Worm (Caenorhabditis elegans) whole organism, mixed stage, embryonic: ENCODE results near the gene ZK218.1.

Experiments
- M03D4.4 ChIP-seq: sonication (generic microtip); optimal IDR thresholded peaks from 2 replicates; lab custom pipeline; 2017; ENCODE audit warnings: mild to moderate bottlenecking, missing genetic modification characterization, missing compliant biosample characterization
- bed-3 ChIP-seq: fragments of 200-800 bp; sonication (Bioruptor generic); optimal IDR thresholded peaks from 3 replicates; lab custom pipeline; 2018; ENCODE audit warnings: mild to moderate bottlenecking, missing genetic modification characterization, moderate library complexity, missing compliant biosample characterization
- blmp-1 ChIP-seq: fragments of 150-350 bp; optimal IDR thresholded peaks from 2 replicates; lab custom pipeline; 2014; ENCODE audit warnings: missing biosample characterization, missing genetic modification characterization
- ceh-39 ChIP-seq: fragments of 150-350 bp; optimal IDR thresholded peaks from 2 replicates; lab custom pipeline; 2014; ENCODE audit warnings: missing biosample characterization, missing genetic modification characterization
- ceh-43 ChIP-seq: fragments of 200-800 bp; sonication (Bioruptor generic); optimal IDR thresholded peaks from 2 replicates; lab custom pipeline; 2018; ENCODE audit warnings: mild to moderate bottlenecking, missing genetic modification characterization, moderate library complexity, missing compliant biosample characterization
- ceh-83 ChIP-seq: fragments of 200-800 bp; sonication (Bioruptor generic); optimal IDR thresholded peaks from 2 replicates; lab custom pipeline; 2018; ENCODE audit warnings: mild to moderate bottlenecking, missing genetic modification characterization, missing compliant biosample characterization
- ces-1 ChIP-seq: fragments of 150-350 bp; optimal IDR thresholded peaks from 2 replicates; lab custom pipeline; 2014; ENCODE audit warnings: missing biosample characterization, missing genetic modification reagents, missing genetic modification characterization
- drap-1 ChIP-seq: fragments of 200-800 bp; sonication (Bioruptor generic); optimal IDR thresholded peaks from 3 replicates; lab custom pipeline; 2018; ENCODE audit warnings: mild to moderate bottlenecking, missing genetic modification characterization, missing compliant biosample characterization
- elt-1 ChIP-seq: sonication (generic microtip); optimal IDR thresholded peaks from 2 replicates; lab custom pipeline; 2017; ENCODE audit warnings: missing genetic modification characterization, mild to moderate bottlenecking, missing compliant biosample characterization, antibody characterized with exemption, moderate library complexity, borderline replicate concordance; ENCODE audit not compliant: insufficient read depth
- elt-3 ChIP-seq: fragments of 150-350 bp; optimal IDR thresholded peaks from 2 replicates; lab custom pipeline; 2014; ENCODE audit warnings: missing biosample characterization, missing genetic modification characterization
- flh-1 ChIP-seq: fragments of 200-800 bp; sonication (Bioruptor generic); optimal IDR thresholded peaks from 2 replicates; lab custom pipeline; 2018; ENCODE audit warnings: mild to moderate bottlenecking, missing genetic modification characterization, moderate library complexity, missing compliant biosample characterization
- ham-2 ChIP-seq: fragments of 200-800 bp; sonication (Bioruptor generic); optimal IDR thresholded peaks from 2 replicates; lab custom pipeline; 2018; ENCODE audit warnings: mild to moderate bottlenecking, missing genetic modification characterization, missing compliant biosample characterization
- hlh-1 ChIP-seq: fragments of 150-350 bp; optimal IDR thresholded peaks from 2 replicates; lab custom pipeline; 2014; ENCODE audit warnings: missing biosample characterization, missing genetic modification reagents, missing genetic modification characterization
- lin-13 ChIP-seq: fragments of 150-350 bp; optimal IDR thresholded peaks from 2 replicates; lab custom pipeline; 2014; ENCODE audit warnings: missing biosample characterization, missing genetic modification characterization
- lsy-2 ChIP-seq: fragments of 150-350 bp; optimal IDR thresholded peaks from 2 replicates; lab custom pipeline; 2014; ENCODE audit warnings: missing biosample characterization, missing genetic modification characterization
- mab-5 ChIP-seq: fragments of 150-350 bp; optimal IDR thresholded peaks from 2 replicates; lab custom pipeline; 2014; ENCODE audit warnings: missing biosample characterization, missing genetic modification characterization
- mep-1 ChIP-seq: fragments of 150-350 bp; optimal IDR thresholded peaks from 2 replicates; lab custom pipeline; 2017; ENCODE audit warnings: missing biosample characterization, missing genetic modification reagents, missing genetic modification characterization, inconsistent platforms
- mls-2 ChIP-seq: sonication (generic microtip); optimal IDR thresholded peaks from 2 replicates; lab custom pipeline; 2016; ENCODE audit warnings: mild to moderate bottlenecking, missing genetic modification characterization, moderate library complexity, missing compliant biosample characterization
- nhr-12 ChIP-seq: fragments of 150-350 bp; optimal IDR thresholded peaks from 2 replicates; lab custom pipeline; 2014; ENCODE audit warnings: missing biosample characterization, missing genetic modification characterization
- nhr-2 ChIP-seq: fragments of 150-350 bp; optimal IDR thresholded peaks from 2 replicates; lab custom pipeline; 2014; ENCODE audit warnings: missing biosample characterization, missing genetic modification characterization
- nhr-237 ChIP-seq: fragments of 150-350 bp; optimal IDR thresholded peaks from 2 replicates; lab custom pipeline; 2014; ENCODE audit warnings: missing biosample characterization, missing genetic modification characterization
- nhr-28 ChIP-seq: fragments of 150-350 bp; optimal IDR thresholded peaks from 2 replicates; lab custom pipeline; 2014; ENCODE audit warnings: missing biosample characterization, missing genetic modification characterization
- sem-2 ChIP-seq: fragments of 200-800 bp; sonication (Bioruptor generic); optimal IDR thresholded peaks from 2 replicates; lab custom pipeline; 2018; ENCODE audit warnings: mild to moderate bottlenecking, missing genetic modification characterization, missing compliant biosample characterization
- snpc-4 ChIP-seq: fragments of 150-350 bp; optimal IDR thresholded peaks from 2 replicates; lab custom pipeline; 2014; ENCODE audit warnings: missing biosample characterization, missing genetic modification characterization
- sptf-1 ChIP-seq: sonication (generic microtip); optimal IDR thresholded peaks from 2 replicates; lab custom pipeline; 2017; ENCODE audit warnings: mild to moderate bottlenecking, missing genetic modification characterization, moderate library complexity, missing compliant biosample characterization
- tbx-8 ChIP-seq: fragments of 200-800 bp; sonication (Bioruptor generic); optimal IDR thresholded peaks from 2 replicates; lab custom pipeline; 2018; ENCODE audit warnings: mild to moderate bottlenecking, missing genetic modification characterization, moderate library complexity, missing compliant biosample characterization
- unc-120 ChIP-seq: sonication (generic microtip); optimal IDR thresholded peaks from 2 replicates; lab custom pipeline; 2017; ENCODE audit warnings: missing genetic modification characterization, missing compliant biosample characterization; ENCODE audit not compliant: poor library complexity, severe bottlenecking
- unc-39 ChIP-seq: fragments of 150-350 bp; optimal IDR thresholded peaks from 2 replicates; lab custom pipeline; 2014; ENCODE audit warnings: missing biosample characterization, missing genetic modification characterization
- unc-62 ChIP-seq: fragments of 150-350 bp; optimal IDR thresholded peaks from 2 replicates; lab custom pipeline; 2014; ENCODE audit warnings: missing biosample characterization, missing genetic modification reagents, missing genetic modification characterization
- zip-8 ChIP-seq: fragments of 150-350 bp; optimal IDR thresholded peaks from 2 replicates; lab custom pipeline; 2014; ENCODE audit warnings: missing biosample characterization, missing genetic modification characterization
- ztf-11 ChIP-seq: fragments of 150-350 bp; optimal IDR thresholded peaks from 2 replicates; lab custom pipeline; 2014; ENCODE audit warnings: missing biosample characterization, missing genetic modification characterization

Gene ZK218.1

ce11 chrV:17092262-17092661 lies at the start of gene ZK218.1:
TSS of gene ZK218.1 (plus strand) at chrV:17092562.
- TF ChIP-seq drap-1 (no peak), sptf-1 (tag; lab: Kevin White, UChicago) (no peak), nhr-12 (tag; lab: Kevin White, UChicago) (no peak), nhr-2 (tag; lab: Kevin White, UChicago) (no peak), unc-120 (tag; lab: Kevin White, UChicago) (no peak), snpc-4 (tag; lab: Kevin White, UChicago) (no peak), ceh-83 (GFP tag; lab: Kevin White, UChicago) (no peak), unc-39 (tag; lab: Kevin White, UChicago) (no peak), bed-3 (GFP tag; lab: Kevin White, UChicago) (no peak), elt-1 (tag; lab: Kevin White, UChicago) (no peak), flh-1 (GFP tag; lab: Kevin White, UChicago) (no peak), tbx-8 (GFP tag; lab: Kevin White, UChicago) (no peak), ces-1 (GFP tag; lab: Kevin White, UChicago) (no peak), mab-5 (tag; lab: Kevin White, UChicago) (no peak)
- TF ChIP-seq, all 35 proteins: peak for 0

ce11 chrV:17044500-17044899 lies 47.9 kb upstream of the ZK218.1 start, which contains the start of gene F28B1.2:
TSS of gene F28B1.2 (plus strand) at chrV:17044800.
- TF ChIP-seq lsy-2 (tag; lab: Kevin White, UChicago) (no peak), blmp-1 (tag; lab: Kevin White, UChicago) (no peak)

- TF ChIP-seq nhr-28 (no peak), zip-8 (tag; lab: Kevin White, UChicago) (no peak), ham-2 (GFP tag; lab: Kevin White, UChicago) (no peak), lsy-2 (tag; lab: Kevin White, UChicago) (no peak)
- TF ChIP-seq, all 35 proteins: peak for 0
Measured at ce11 chrV:17059987-17060386, 32.4 kb upstream of the ZK218.1 start, which contains the start of gene sri-66. TSS of gene sri-66 (plus strand) at chrV:17060287.

ce11 chrV:17061585-17061984 lies 30.8 kb upstream of the ZK218.1 start, which contains the start of gene F28B1.9:
TSS of gene F28B1.9 (plus strand) at chrV:17061885.
- TF ChIP-seq sem-2 (GFP tag; lab: Kevin White, UChicago) (no peak), tbx-8 (GFP tag; lab: Kevin White, UChicago) (no peak), bed-3 (GFP tag; lab: Kevin White, UChicago) (no peak)

- no peak for TF ChIP-seq unc-120 (tag; lab: Kevin White, UChicago)
- TF ChIP-seq nhr-12 (tag; lab: Kevin White, UChicago), result no peak
- TF ChIP-seq unc-39 (tag; lab: Kevin White, UChicago), result no peak
- no peak for TF ChIP-seq ceh-39 (tag; lab: Kevin White, UChicago)
- no peak for TF ChIP-seq M03D4.4 (tag; lab: Kevin White, UChicago)
- TF ChIP-seq mep-1 (tag; lab: Kevin White, UChicago), result no peak
- TF ChIP-seq bed-3 (GFP tag; lab: Kevin White, UChicago), result no peak
- no peak for TF ChIP-seq hlh-1 (tag; lab: Kevin White, UChicago)
- TF ChIP-seq flh-1 (GFP tag; lab: Kevin White, UChicago), result no peak
- no peak for TF ChIP-seq ztf-11 (tag; lab: Kevin White, UChicago)
- no peak for TF ChIP-seq snpc-4 (tag; lab: Kevin White, UChicago)
- no peak for TF ChIP-seq sptf-1 (tag; lab: Kevin White, UChicago)
- TF ChIP-seq lin-13 (tag; lab: Kevin White, UChicago), result no peak
- no peak for TF ChIP-seq ham-2 (GFP tag; lab: Kevin White, UChicago)
- TF ChIP-seq unc-62 (GFP tag; lab: Kevin White, UChicago), result no peak
- no peak for TF ChIP-seq mls-2 (tag; lab: Kevin White, UChicago)
- no peak for TF ChIP-seq drap-1
- no peak for TF ChIP-seq ceh-83 (GFP tag; lab: Kevin White, UChicago)
Measured at ce11 chrV:17064676-17065075, 27.7 kb upstream of the ZK218.1 start, which contains the start of gene srh-255. TSS of gene srh-255 (plus strand) at chrV:17064976.

- TF ChIP-seq ceh-39 (tag; lab: Kevin White, UChicago) (no peak), nhr-237 (tag; lab: Kevin White, UChicago) (no peak), lin-13 (tag; lab: Kevin White, UChicago) (no peak), ceh-43 (GFP tag; lab: Kevin White, UChicago) (no peak), mep-1 (tag; lab: Kevin White, UChicago) (no peak), nhr-28 (no peak), elt-3 (tag; lab: Kevin White, UChicago) (no peak), nhr-12 (tag; lab: Kevin White, UChicago) (no peak)
Measured at ce11 chrV:17066634-17067033, 25.7 kb upstream of the ZK218.1 start.
